Worm (Caenorhabditis elegans) whole organism, L4/young adult: ENCODE measurements around the gene B0228.8.

Experiments
- W03F9.2 ChIP-seq: fragments of 150-350 bp; optimal IDR thresholded peaks from 2 replicates; lab custom pipeline; 2014; ENCODE audit warnings: missing biosample characterization, missing genetic modification characterization
- dao-5 ChIP-seq: sonication (generic microtip); optimal IDR thresholded peaks from 2 replicates; lab custom pipeline; 2016; ENCODE audit warnings: missing genotype, missing genetic modification characterization, moderate library complexity, missing compliant biosample characterization
- him-1 ChIP-seq: sonication (generic microtip); optimal IDR thresholded peaks from 2 replicates; lab custom pipeline; 2016; ENCODE audit warnings: missing genotype, missing genetic modification reagents, missing genetic modification characterization, missing compliant biosample characterization

ce11 chrII:7808153-7808552 is 46.8 kb upstream of the B0228.8 start:
- TF ChIP-seq him-1 (tag; lab: Kevin White, UChicago) (no peak), W03F9.2 (tag; lab: Kevin White, UChicago) (no peak), dao-5 (tag; lab: Kevin White, UChicago) (no peak)
